Fruit fly (Drosophila melanogaster) whole organism, wandering third instar larva: ENCODE results near the gene CG14036.
A peak's percentile ranks its signal among the peaks of the same experiment; 100 is the strongest.

Experiments
- Abd-B ChIP-seq: fragments of >200 bp; optimal IDR thresholded peaks from 2 replicates; lab custom pipeline; 2017; ENCODE audit warnings: missing biosample characterization, missing genetic modification characterization
- CG9705 ChIP-seq: fragments of 200-800 bp; sonication (Bioruptor generic); optimal IDR thresholded peaks from 2 replicates; lab custom pipeline; 2018; ENCODE audit warnings: missing biosample characterization, mild to moderate bottlenecking, missing genetic modification characterization
- CrebA ChIP-seq: fragments of 200-800 bp; sonication (Bioruptor generic); optimal IDR thresholded peaks from 2 replicates; lab custom pipeline; 2016; ENCODE audit warnings: missing biosample characterization, mild to moderate bottlenecking, missing genetic modification characterization, borderline replicate concordance
- Dfd ChIP-seq: fragments of >200 bp; optimal IDR thresholded peaks from 2 replicates; lab custom pipeline; 2017; ENCODE audit warnings: missing biosample characterization, missing genetic modification characterization
- GATAd ChIP-seq: sonication (Bioruptor generic); optimal IDR thresholded peaks from 2 replicates; lab custom pipeline; 2016; ENCODE audit warnings: missing biosample characterization, missing genetic modification characterization
- HLH106 ChIP-seq: fragments of 200-800 bp; optimal IDR thresholded peaks from 3 replicates; lab custom pipeline; 2019; ENCODE audit warnings: missing biosample characterization, mild to moderate bottlenecking, missing genetic modification characterization, moderate library complexity
- Hnf4 ChIP-seq: fragments of 200-800 bp; sonication (Bioruptor generic); optimal IDR thresholded peaks from 2 replicates; lab custom pipeline; 2016; ENCODE audit warnings: missing biosample characterization, mild to moderate bottlenecking, missing genetic modification characterization
- Hr78 ChIP-seq: fragments of >200 bp; optimal IDR thresholded peaks from 2 replicates; lab custom pipeline; 2017; ENCODE audit warnings: missing biosample characterization, missing genetic modification characterization
- Jra ChIP-seq: sonication (Bioruptor generic); optimal IDR thresholded peaks from 2 replicates; lab custom pipeline; 2016; ENCODE audit warnings: missing biosample characterization, missing genetic modification characterization
- Mio ChIP-seq: sonication (Bioruptor generic); optimal IDR thresholded peaks from 2 replicates; lab custom pipeline; 2016; ENCODE audit warnings: missing biosample characterization, missing genetic modification characterization
- Myc ChIP-seq: fragments of >200 bp; optimal IDR thresholded peaks from 2 replicates; lab custom pipeline; 2017
- OdsH ChIP-seq: fragments of 200-800 bp; sonication (Bioruptor generic); optimal IDR thresholded peaks from 2 replicates; lab custom pipeline; 2016; ENCODE audit warnings: missing biosample characterization, mild to moderate bottlenecking, missing genetic modification characterization
- Sp1 ChIP-seq: fragments of 200-800 bp; sonication (Bioruptor generic); optimal IDR thresholded peaks from 3 replicates; lab custom pipeline; 2019; ENCODE audit warnings: missing biosample characterization, mild to moderate bottlenecking, missing genetic modification characterization, moderate library complexity
- Vsx2 ChIP-seq: fragments of 200-300, 225-300 bp; sonication (Bioruptor generic); optimal IDR thresholded peaks from 2 replicates; lab custom pipeline; 2018; ENCODE audit warnings: missing biosample characterization, missing genetic modification characterization; ENCODE audit not compliant: partially characterized antibody
- br ChIP-seq: fragments of 200-800 bp; sonication (Bioruptor generic); optimal IDR thresholded peaks from 2 replicates; lab custom pipeline; 2016; ENCODE audit warnings: missing biosample characterization, missing genetic modification characterization
- brk ChIP-seq: fragments of 200-800 bp; sonication (Bioruptor generic); optimal IDR thresholded peaks from 2 replicates; lab custom pipeline; 2016; ENCODE audit warnings: missing biosample characterization, mild to moderate bottlenecking, missing genetic modification characterization
- dl ChIP-seq, 2 experiments: fragments of 175-275, 200-275 bp in 1 of 2; fragments of 200-275 bp in 1 of 2; sonication (Bioruptor generic); optimal IDR thresholded peaks; lab custom pipeline; 2018; ENCODE audit warnings: mild to moderate bottlenecking in 2 of 2, missing biosample characterization in 2 of 2, missing genetic modification characterization in 2 of 2, moderate library complexity in 2 of 2; ENCODE audit not compliant: partially characterized antibody in 2 of 2, insufficient read depth in 1 of 2
- dmrt93B ChIP-seq: fragments of 200-800 bp; sonication (Bioruptor generic); optimal IDR thresholded peaks from 2 replicates; lab custom pipeline; 2018; ENCODE audit warnings: missing biosample characterization, mild to moderate bottlenecking, missing genetic modification characterization
- dsf ChIP-seq: sonication (Bioruptor generic); optimal IDR thresholded peaks from 2 replicates; lab custom pipeline; 2016; ENCODE audit warnings: missing biosample characterization, missing genetic modification characterization, borderline replicate concordance
- ey ChIP-seq: fragments of 200-800 bp; sonication (Bioruptor generic); optimal IDR thresholded peaks from 2 replicates; lab custom pipeline; 2016; ENCODE audit warnings: missing biosample characterization, missing genetic modification characterization
- foxo ChIP-seq, 2 experiments: fragments of 200-800 bp; sonication (Bioruptor generic); optimal IDR thresholded peaks; 2 replicates in 1 of 2; 3 replicates in 1 of 2; lab custom pipeline; 2016 to 2017; ENCODE audit warnings: missing biosample characterization in 2 of 2, missing genetic modification characterization in 2 of 2
- fru ChIP-seq: fragments of 200-800 bp; sonication (Bioruptor generic); optimal IDR thresholded peaks from 3 replicates; lab custom pipeline; 2016; ENCODE audit warnings: missing biosample characterization, mild to moderate bottlenecking, missing genetic modification characterization
- h ChIP-seq: fragments of 200-800 bp; sonication (Bioruptor generic); optimal IDR thresholded peaks from 3 replicates; lab custom pipeline; 2016; ENCODE audit warnings: missing biosample characterization, mild to moderate bottlenecking, missing genetic modification characterization
- jim ChIP-seq: fragments of 175-275, 200-325 bp; sonication (Bioruptor generic); optimal IDR thresholded peaks from 2 replicates; lab custom pipeline; 2016; ENCODE audit warnings: missing biosample characterization, mild to moderate bottlenecking, missing genetic modification characterization
- psq ChIP-seq: fragments of 200-800 bp; sonication (Bioruptor generic); optimal IDR thresholded peaks from 3 replicates; lab custom pipeline; 2017; ENCODE audit warnings: missing biosample characterization, mild to moderate bottlenecking, missing genetic modification characterization, moderate library complexity
- rgr ChIP-seq: fragments of 200-800 bp; sonication (Bioruptor generic); optimal IDR thresholded peaks from 3 replicates; lab custom pipeline; 2016; ENCODE audit warnings: missing biosample characterization, mild to moderate bottlenecking, missing genetic modification characterization
- sage ChIP-seq: fragments of 200-800 bp; sonication (Bioruptor generic); optimal IDR thresholded peaks from 2 replicates; lab custom pipeline; 2016; ENCODE audit warnings: missing biosample characterization, mild to moderate bottlenecking, missing genetic modification characterization
- sv ChIP-seq: fragments of 200-800 bp; sonication (Bioruptor generic); optimal IDR thresholded peaks from 3 replicates; lab custom pipeline; 2016; ENCODE audit warnings: missing biosample characterization, missing genetic modification characterization
- tai ChIP-seq: sonication (Bioruptor generic); optimal IDR thresholded peaks from 2 replicates; lab custom pipeline; 2016; ENCODE audit warnings: missing biosample characterization, missing genetic modification characterization
- usp ChIP-seq: fragments of >200 bp; optimal IDR thresholded peaks from 2 replicates; lab custom pipeline; 2017; ENCODE audit warnings: missing biosample characterization, missing genetic modification characterization
- woc ChIP-seq: sonication (Bioruptor generic); optimal IDR thresholded peaks from 2 replicates; lab custom pipeline; 2016; ENCODE audit warnings: missing biosample characterization, mild to moderate bottlenecking, missing genetic modification characterization

Gene CG14036

dm6 chr2L:5086905-5087522 lies 32.2 kb upstream of the CG14036 start (continued):
- TF ChIP-seq dmrt93B (GFP tag; lab: Kevin White, UChicago) (peak; percentile 68), Myc (no peak), woc (GFP tag; lab: Kevin White, UChicago) (peak; percentile 55), Vsx2 (no peak), ey (GFP tag; lab: Kevin White, UChicago) (peak; percentile 73), dsf (GFP tag; lab: Kevin White, UChicago) (peak; percentile 20), br (GFP tag; lab: Kevin White, UChicago) (peak; percentile 79)

dm6 chr2L:5085561-5085960 lies 30.7 kb upstream of the CG14036 start:
- no peak for TF ChIP-seq OdsH (GFP tag; lab: Kevin White, UChicago)
- peak; percentile 35 for TF ChIP-seq h (GFP tag; lab: Kevin White, UChicago)
- TF ChIP-seq brk (GFP tag; lab: Kevin White, UChicago), result no peak
- TF ChIP-seq sage, result no peak
- no peak for TF ChIP-seq ey (GFP tag; lab: Kevin White, UChicago)
- TF ChIP-seq sv (GFP tag; lab: Kevin White, UChicago), result no peak
- TF ChIP-seq GATAd (GFP tag; lab: Kevin White, UChicago), result no peak
- no peak for TF ChIP-seq CrebA (GFP tag; lab: Kevin White, UChicago)
- TF ChIP-seq HLH106, result peak; percentile 25
- TF ChIP-seq rgr (GFP tag; lab: Kevin White, UChicago), result peak; percentile 32
- TF ChIP-seq fru (GFP tag; lab: Kevin White, UChicago), result peak; percentile 29
- peak; percentile 39 for TF ChIP-seq Hnf4
- TF ChIP-seq foxo (GFP tag; optimal IDR thresholded peaks at IDR 0.05; lab: Kevin White, UChicago), result peak in 1 of 2 experiments; percentile 44
- no peak for TF ChIP-seq Abd-B (GFP tag; lab: Kevin White, UChicago)
- TF ChIP-seq Sp1 (GFP tag; lab: Kevin White, UChicago), result peak; percentile 10
- TF ChIP-seq dsf (GFP tag; lab: Kevin White, UChicago), result no peak
- no peak for TF ChIP-seq Hr78 (GFP tag; lab: Kevin White, UChicago)
- no peak for TF ChIP-seq dl (GFP tag; optimal IDR thresholded peaks at IDR 0.05; lab: Kevin White, UChicago; ENCODE audit: insufficient read depth in 1 of 2, partially characterized antibody in 2 of 2)
- TF ChIP-seq woc (GFP tag; lab: Kevin White, UChicago), result no peak
- no peak for TF ChIP-seq Jra
- peak; percentile 42 for TF ChIP-seq psq
- no peak for TF ChIP-seq Mio

- TF ChIP-seq CG9705 (GFP tag; lab: Kevin White, UChicago), result no peak
- no peak for TF ChIP-seq Mio
- TF ChIP-seq Hnf4, result peak; percentile 44
- peak; percentile 78 for TF ChIP-seq ey (GFP tag; lab: Kevin White, UChicago)
- peak; percentile 71 for TF ChIP-seq fru (GFP tag; lab: Kevin White, UChicago)
- TF ChIP-seq tai (GFP tag; lab: Kevin White, UChicago), result peak; percentile 57
- peak; percentile 51 for TF ChIP-seq h (GFP tag; lab: Kevin White, UChicago)
- TF ChIP-seq psq, result peak; percentile 28
- peak; percentile 6 for TF ChIP-seq GATAd (GFP tag; lab: Kevin White, UChicago)
- no peak for TF ChIP-seq Dfd (GFP tag; lab: Kevin White, UChicago)
- TF ChIP-seq sage, result no peak
- no peak for TF ChIP-seq jim (GFP tag; lab: Kevin White, UChicago)
- peak; percentile 25 for TF ChIP-seq rgr (GFP tag; lab: Kevin White, UChicago)
- TF ChIP-seq woc (GFP tag; lab: Kevin White, UChicago), result peak; percentile 16
- no peak for TF ChIP-seq dl (GFP tag; optimal IDR thresholded peaks at IDR 0.05; lab: Kevin White, UChicago; ENCODE audit: insufficient read depth in 1 of 2, partially characterized antibody in 2 of 2)
- peak; percentile 52 for TF ChIP-seq HLH106
- TF ChIP-seq br (GFP tag; lab: Kevin White, UChicago), result peak; percentile 64
- TF ChIP-seq Sp1 (GFP tag; lab: Kevin White, UChicago), result peak; percentile 30
- TF ChIP-seq dsf (GFP tag; lab: Kevin White, UChicago), result peak; percentile 5
- no peak for TF ChIP-seq usp (GFP tag; lab: Kevin White, UChicago)
- peak; percentile 48 for TF ChIP-seq Jra
- peak; percentile 63 for TF ChIP-seq OdsH (GFP tag; lab: Kevin White, UChicago)
- peak in 1 of 2 experiments; percentile 56 for TF ChIP-seq foxo (GFP tag; optimal IDR thresholded peaks at IDR 0.05; lab: Kevin White, UChicago)
Observed at dm6 chr2L:5084586-5085257, 29.9 kb upstream of the CG14036 start.
